Worm (Caenorhabditis elegans) whole organism, L3 larva: ENCODE measurements around the gene hpr-9.

Source experiments
- R02D3.7 ChIP-seq: fragments of 150-350 bp; optimal IDR thresholded peaks from 2 replicates; lab custom pipeline; 2014; ENCODE audit warnings: missing biosample characterization, missing genetic modification characterization
- ZK546.5 ChIP-seq: sonication (generic microtip); optimal IDR thresholded peaks from 2 replicates; lab custom pipeline; 2017; ENCODE audit warnings: missing biosample characterization, missing genetic modification characterization
- aly-2 ChIP-seq: fragments of 150-350 bp; optimal IDR thresholded peaks from 2 replicates; lab custom pipeline; 2014; ENCODE audit warnings: missing biosample characterization, missing genetic modification characterization
- ama-1 ChIP-seq: fragments of 150-350 bp; optimal IDR thresholded peaks from 2 replicates; lab custom pipeline; 2018
- ceh-16 ChIP-seq: sonication (generic microtip); optimal IDR thresholded peaks from 2 replicates; lab custom pipeline; 2017; ENCODE audit warnings: missing biosample characterization, missing genetic modification characterization
- ceh-28 ChIP-seq: fragments of 150-350 bp; optimal IDR thresholded peaks from 2 replicates; lab custom pipeline; 2014; ENCODE audit warnings: missing biosample characterization, missing genetic modification reagents, missing genetic modification characterization
- ceh-82 ChIP-seq: fragments of 150-350 bp; optimal IDR thresholded peaks from 2 replicates; lab custom pipeline; 2014; ENCODE audit warnings: missing biosample characterization, missing genetic modification characterization
- ceh-9 ChIP-seq: sonication (generic microtip); optimal IDR thresholded peaks from 2 replicates; lab custom pipeline; 2018; ENCODE audit warnings: missing biosample characterization, missing genetic modification characterization
- daf-12 ChIP-seq: fragments of 150-350 bp; optimal IDR thresholded peaks from 2 replicates; lab custom pipeline; 2014; ENCODE audit warnings: missing biosample characterization, missing genetic modification reagents, missing genetic modification characterization
- egl-27 ChIP-seq: sonication (generic microtip); optimal IDR thresholded peaks from 4 replicates; lab custom pipeline; 2017; ENCODE audit warnings: missing biosample characterization, missing genetic modification reagents, missing genetic modification characterization
- egl-5 ChIP-seq: fragments of 150-350 bp; optimal IDR thresholded peaks from 2 replicates; lab custom pipeline; 2017; ENCODE audit warnings: missing biosample characterization, missing genetic modification reagents, missing genetic modification characterization, inconsistent platforms
- elt-1 ChIP-seq: fragments of 150-350 bp; optimal IDR thresholded peaks from 2 replicates; lab custom pipeline; 2014; ENCODE audit warnings: missing biosample characterization, missing genetic modification characterization
- elt-2 ChIP-seq: sonication (generic microtip); optimal IDR thresholded peaks from 2 replicates; lab custom pipeline; 2016; ENCODE audit warnings: missing genetic modification reagents, mild to moderate bottlenecking, missing genetic modification characterization, missing compliant biosample characterization
- elt-3 ChIP-seq, 3 experiments: fragments of 150-350 bp in 1 of 3; sonication (generic microtip) in 2 of 3; optimal IDR thresholded peaks; 2 replicates in 2 of 3; 4 replicates in 1 of 3; lab custom pipeline; 2014 to 2017; ENCODE audit warnings: missing biosample characterization in 3 of 3, missing genetic modification characterization in 3 of 3
- eor-1 ChIP-seq, 2 experiments: fragments of 150-350 bp; optimal IDR thresholded peaks; 2 replicates each; lab custom pipeline; 2014 to 2018; ENCODE audit warnings: missing biosample characterization in 2 of 2, missing genetic modification characterization in 2 of 2
- fkh-10 ChIP-seq: sonication (generic microtip); optimal IDR thresholded peaks from 2 replicates; lab custom pipeline; 2017; ENCODE audit warnings: missing biosample characterization, missing genetic modification reagents, missing genetic modification characterization
- fkh-2 ChIP-seq: fragments of 150-350 bp; optimal IDR thresholded peaks from 2 replicates; lab custom pipeline; 2014; ENCODE audit warnings: missing biosample characterization, missing genetic modification reagents, missing genetic modification characterization
- fos-1 ChIP-seq: fragments of 150-350 bp; optimal IDR thresholded peaks from 2 replicates; lab custom pipeline; 2014; ENCODE audit warnings: missing biosample characterization, missing genetic modification characterization
- hmg-11 ChIP-seq: sonication (generic microtip); optimal IDR thresholded peaks from 2 replicates; lab custom pipeline; 2016; ENCODE audit warnings: missing genetic modification characterization, missing compliant biosample characterization
- jun-1 ChIP-seq: fragments of 150-350 bp; optimal IDR thresholded peaks from 2 replicates; lab custom pipeline; 2014; ENCODE audit warnings: missing biosample characterization, missing genetic modification reagents, missing genetic modification characterization
- lin-15B ChIP-seq: fragments of 150-350 bp; optimal IDR thresholded peaks from 2 replicates; lab custom pipeline; 2014; ENCODE audit warnings: missing biosample characterization, missing genetic modification characterization
- lin-39 ChIP-seq: fragments of 150-350 bp; optimal IDR thresholded peaks from 2 replicates; lab custom pipeline; 2018; ENCODE audit warnings: missing biosample characterization, missing genetic modification reagents, missing genetic modification characterization
- lsy-12 ChIP-seq: sonication (generic microtip); optimal IDR thresholded peaks from 2 replicates; lab custom pipeline; 2016; ENCODE audit warnings: mild to moderate bottlenecking, missing genetic modification characterization, missing compliant biosample characterization
- mdl-1 ChIP-seq: fragments of 150-350 bp; optimal IDR thresholded peaks from 2 replicates; lab custom pipeline; 2014; ENCODE audit warnings: missing biosample characterization, missing genetic modification characterization
- mml-1 ChIP-seq: fragments of 150-350 bp; sonication (generic microtip); optimal IDR thresholded peaks from 3 replicates; lab custom pipeline; 2014; ENCODE audit warnings: missing biosample characterization, missing genetic modification characterization
- nfya-1 ChIP-seq: sonication (generic microtip); optimal IDR thresholded peaks from 2 replicates; lab custom pipeline; 2017; ENCODE audit warnings: missing genetic modification characterization, mild to moderate bottlenecking, missing compliant biosample characterization, antibody characterized with exemption, moderate library complexity; ENCODE audit not compliant: insufficient read depth
- nhr-11 ChIP-seq: fragments of 150-350 bp; optimal IDR thresholded peaks from 2 replicates; lab custom pipeline; 2014; ENCODE audit warnings: missing biosample characterization, missing genetic modification characterization
- nhr-12 ChIP-seq: fragments of 150-350 bp; optimal IDR thresholded peaks from 2 replicates; lab custom pipeline; 2014; ENCODE audit warnings: missing biosample characterization, missing genetic modification characterization
- nhr-23 ChIP-seq: fragments of 150-350 bp; optimal IDR thresholded peaks from 2 replicates; lab custom pipeline; 2014; ENCODE audit warnings: missing biosample characterization, missing genetic modification reagents, missing genetic modification characterization
- nhr-237 ChIP-seq: fragments of 150-350 bp; optimal IDR thresholded peaks from 2 replicates; lab custom pipeline; 2014; ENCODE audit warnings: missing biosample characterization, missing genetic modification characterization
- nhr-25 ChIP-seq: sonication (generic microtip); optimal IDR thresholded peaks from 2 replicates; lab custom pipeline; 2017; ENCODE audit warnings: missing biosample characterization, missing genetic modification characterization
- nhr-28 ChIP-seq: fragments of 150-350 bp; optimal IDR thresholded peaks from 2 replicates; lab custom pipeline; 2014; ENCODE audit warnings: missing biosample characterization, missing genetic modification characterization
- nhr-43 ChIP-seq: sonication (generic microtip); optimal IDR thresholded peaks from 2 replicates; lab custom pipeline; 2016; ENCODE audit warnings: mild to moderate bottlenecking, missing genetic modification characterization, missing compliant biosample characterization; ENCODE audit not compliant: poor library complexity, severe bottlenecking
- nhr-67 ChIP-seq: fragments of 150-350 bp; optimal IDR thresholded peaks from 2 replicates; lab custom pipeline; 2014; ENCODE audit warnings: missing biosample characterization, missing genetic modification characterization
- nhr-76 ChIP-seq: fragments of 150-350 bp; sonication (generic microtip); optimal IDR thresholded peaks from 5 replicates; lab custom pipeline; 2014; ENCODE audit warnings: missing biosample characterization, missing genetic modification characterization
- nhr-77 ChIP-seq: fragments of 150-350 bp; optimal IDR thresholded peaks from 2 replicates; lab custom pipeline; 2014; ENCODE audit warnings: missing biosample characterization, missing genetic modification characterization
- pha-4 ChIP-seq: fragments of 150-350 bp; optimal IDR thresholded peaks from 2 replicates; lab custom pipeline; 2014; ENCODE audit warnings: missing biosample characterization, missing genetic modification reagents, missing genetic modification characterization
- pqm-1 ChIP-seq: fragments of 150-350 bp; optimal IDR thresholded peaks from 2 replicates; lab custom pipeline; 2017; ENCODE audit warnings: missing biosample characterization, missing genetic modification characterization, inconsistent platforms
- sea-2 ChIP-seq: fragments of 150-350 bp; sonication (generic microtip); optimal IDR thresholded peaks from 4 replicates; lab custom pipeline; 2014; ENCODE audit warnings: missing biosample characterization, missing genetic modification reagents, missing genetic modification characterization
- skn-1 ChIP-seq: fragments of 150-350 bp; optimal IDR thresholded peaks from 2 replicates; lab custom pipeline; 2014; ENCODE audit warnings: missing biosample characterization, missing genetic modification characterization
- snpc-4 ChIP-seq: fragments of 150-350 bp; optimal IDR thresholded peaks from 2 replicates; lab custom pipeline; 2014; ENCODE audit warnings: missing biosample characterization, missing genetic modification characterization
- tbx-2 ChIP-seq: sonication (generic microtip); optimal IDR thresholded peaks from 2 replicates; lab custom pipeline; 2016; ENCODE audit warnings: mild to moderate bottlenecking, missing genetic modification characterization, missing compliant biosample characterization
- unc-39 ChIP-seq: sonication (generic microtip); optimal IDR thresholded peaks from 4 replicates; lab custom pipeline; 2017; ENCODE audit warnings: missing biosample characterization, missing genetic modification characterization
- unc-62 ChIP-seq: fragments of 150-350 bp; sonication (generic microtip); optimal IDR thresholded peaks from 4 replicates; lab custom pipeline; 2014; ENCODE audit warnings: missing biosample characterization, missing genetic modification reagents, missing genetic modification characterization
- zag-1 ChIP-seq: fragments of 150-350 bp; optimal IDR thresholded peaks from 2 replicates; lab custom pipeline; 2014; ENCODE audit warnings: missing biosample characterization, missing genetic modification characterization
- ztf-11 ChIP-seq: fragments of 150-350 bp; optimal IDR thresholded peaks from 2 replicates; lab custom pipeline; 2014; ENCODE audit warnings: missing biosample characterization, missing genetic modification characterization
- ztf-4 ChIP-seq: fragments of 150-350 bp; optimal IDR thresholded peaks from 2 replicates; lab custom pipeline; 2014; ENCODE audit warnings: missing biosample characterization, missing genetic modification characterization

The hpr-9 gene

DNA sequence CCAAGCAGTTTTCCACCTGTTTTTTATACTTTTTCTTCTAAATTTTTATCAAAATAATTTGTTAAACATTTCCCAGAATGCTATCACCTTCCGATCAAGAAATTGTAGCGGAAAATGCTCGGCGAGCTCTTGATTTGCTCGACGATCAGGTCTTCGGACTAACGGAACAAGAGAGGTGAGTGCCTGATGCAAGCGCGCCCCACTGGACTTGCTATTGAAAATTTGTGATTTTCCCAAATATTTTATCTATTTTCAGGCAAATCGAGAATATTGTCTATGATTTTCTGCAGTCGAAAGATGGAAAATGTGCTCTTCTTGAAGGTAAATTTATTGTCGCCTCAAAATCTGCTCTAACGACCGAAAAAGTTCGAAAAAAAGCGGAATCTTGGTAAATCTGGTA, 24.7 kb downstream of the hpr-9 start, which contains the start of gene orc-4:
TSS of gene orc-4 (plus strand) at position 77 of the 400 bp plus-strand sequence.
- TF ChIP-seq R02D3.7 (tag; lab: Kevin White, UChicago) (no peak), fkh-2 (tag; lab: Kevin White, UChicago) (no peak), pha-4 (peak; percentile 6), lin-15B (peak; percentile 34), nhr-28 (tag; lab: Kevin White, UChicago) (no peak)

DNA sequence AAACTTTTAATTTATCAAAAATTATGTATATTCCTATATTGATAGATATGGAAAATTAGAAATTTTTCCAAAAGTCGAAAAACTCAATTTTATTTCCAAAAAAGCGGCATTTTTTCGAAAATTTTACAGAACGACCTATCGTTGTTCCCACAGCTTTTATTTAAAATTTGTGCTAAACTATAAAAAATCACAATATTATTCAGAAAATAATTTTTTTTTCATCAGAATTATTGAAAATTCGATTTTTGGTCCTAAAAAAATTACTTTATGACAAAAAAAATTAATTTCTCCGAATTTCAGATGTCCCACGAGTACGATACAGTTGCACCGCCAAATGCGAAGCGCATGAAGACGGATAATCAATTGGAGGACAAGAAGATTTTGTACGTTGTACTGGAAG, 27.9 kb downstream of the hpr-9 start, which contains the start of gene emg-1:
TSS of gene emg-1 (plus strand) at position 301 of the 400 bp plus-strand sequence.
- TF ChIP-seq ceh-16 (tag; lab: Kevin White, UChicago) (no peak), nhr-28 (tag; lab: Kevin White, UChicago) (no peak), nhr-43 (no peak), ZK546.5 (tag; lab: Kevin White, UChicago) (no peak)

DNA sequence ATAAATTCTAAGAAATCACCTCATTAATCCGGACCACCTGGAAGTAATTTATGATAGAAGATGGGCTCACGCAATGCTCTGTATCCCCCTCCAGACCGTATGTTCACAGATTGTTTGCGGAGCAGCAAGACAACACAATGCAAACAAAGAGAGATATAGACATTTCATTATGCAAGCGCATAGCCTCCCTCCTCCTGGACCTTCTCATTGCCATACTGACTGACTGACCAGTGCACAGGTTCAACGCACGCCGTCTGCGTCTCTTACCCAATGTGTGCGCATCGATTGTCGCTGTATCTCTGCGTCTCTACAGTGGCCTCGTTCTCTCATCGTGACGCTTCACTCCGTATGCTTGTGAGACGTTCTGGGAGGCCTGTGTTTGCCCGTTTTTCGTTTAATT, 30.3 kb downstream of the hpr-9 start:
- no peak for TF ChIP-seq fkh-2 (tag; lab: Kevin White, UChicago)
- TF ChIP-seq nhr-12 (tag; lab: Kevin White, UChicago) = no peak
- TF ChIP-seq daf-12 (tag; lab: Kevin White, UChicago) = no peak
- TF ChIP-seq fkh-10 (GFP tag; lab: Kevin White, UChicago) = no peak
- no peak for TF ChIP-seq elt-1 (tag; lab: Kevin White, UChicago)
- no peak for TF ChIP-seq mml-1 (tag; lab: Kevin White, UChicago)
- TF ChIP-seq sea-2 (GFP tag; lab: Kevin White, UChicago) = no peak
- TF ChIP-seq ceh-9 = no peak
- TF ChIP-seq ama-1 (lab: Kevin White, UChicago) = no peak
- TF ChIP-seq eor-1 (tag; optimal IDR thresholded peaks at IDR 0.05; lab: Kevin White, UChicago) = no peak
- TF ChIP-seq elt-3 (tag; optimal IDR thresholded peaks at IDR 0.05; lab: Kevin White, UChicago) = no peak
- no peak for TF ChIP-seq nhr-76 (tag; lab: Kevin White, UChicago)
- TF ChIP-seq hmg-11 (tag; lab: Kevin White, UChicago) = peak; percentile 84
- no peak for TF ChIP-seq skn-1 (tag; lab: Kevin White, UChicago)
- no peak for TF ChIP-seq tbx-2 (tag; lab: Kevin White, UChicago)
- peak; percentile 77 for TF ChIP-seq lin-39 (tag; lab: Kevin White, UChicago)
- no peak for TF ChIP-seq nhr-67 (tag; lab: Kevin White, UChicago)
- TF ChIP-seq aly-2 (tag; lab: Kevin White, UChicago) = no peak
- no peak for TF ChIP-seq R02D3.7 (tag; lab: Kevin White, UChicago)
- TF ChIP-seq lsy-12 = no peak
- TF ChIP-seq nhr-77 (tag; lab: Kevin White, UChicago) = no peak
- TF ChIP-seq nhr-11 (tag; lab: Kevin White, UChicago) = no peak
- no peak for TF ChIP-seq nhr-43
- TF ChIP-seq nfya-1 (tag; lab: Kevin White, UChicago) = peak; percentile 82
- no peak for TF ChIP-seq ZK546.5 (tag; lab: Kevin White, UChicago)
- no peak for TF ChIP-seq ztf-11 (tag; lab: Kevin White, UChicago)
- TF ChIP-seq unc-62 (GFP tag; lab: Kevin White, UChicago) = no peak
- TF ChIP-seq nhr-25 = no peak
- TF ChIP-seq egl-27 (tag; lab: Kevin White, UChicago) = no peak
- TF ChIP-seq unc-39 (tag; lab: Kevin White, UChicago) = no peak
- TF ChIP-seq fos-1 = no peak
- no peak for TF ChIP-seq ztf-4 (tag; lab: Kevin White, UChicago)
- peak; percentile 1 for TF ChIP-seq nhr-23
- no peak for TF ChIP-seq pqm-1 (tag; lab: Kevin White, UChicago)
- no peak for TF ChIP-seq ceh-16 (tag; lab: Kevin White, UChicago)
- TF ChIP-seq ceh-82 (tag; lab: Kevin White, UChicago) = no peak
- peak; percentile 1 for TF ChIP-seq egl-5
- TF ChIP-seq zag-1 (tag; lab: Kevin White, UChicago) = no peak
- TF ChIP-seq ceh-28 = peak; percentile 78
- TF ChIP-seq jun-1 (tag; lab: Kevin White, UChicago) = no peak
- TF ChIP-seq nhr-237 (tag; lab: Kevin White, UChicago) = no peak
- TF ChIP-seq elt-2 (tag; lab: Kevin White, UChicago) = peak; percentile 9
- TF ChIP-seq mdl-1 = no peak
- no peak for TF ChIP-seq snpc-4 (tag; lab: Kevin White, UChicago)
- TF ChIP-seq nhr-28 (tag; lab: Kevin White, UChicago) = no peak
- peak; percentile 34 for TF ChIP-seq lin-15B
- TF ChIP-seq pha-4 = peak; percentile 35
